Worm (Caenorhabditis elegans): ENCODE measurements around the gene sdc-3.

The sdc-3 gene

ce11 chrV:15004800-15005199 is 43.2 kb downstream of the sdc-3 start, which contains the start of gene hrde-2:
hrde-2 (plus strand) TSS chrV:15005100.
- TF ChIP-seq F23B12.7 (tag; optimal IDR thresholded peaks at IDR 0.05; ENCODE audit: insufficient read depth) (no peak), repo-1 (tag; optimal IDR thresholded peaks at IDR 0.05) (no peak), lag-1 (GFP tag; IDR thresholded peaks at IDR 0.05) (no peak), ztf-26 (tag; optimal IDR thresholded peaks at IDR 0.05) (no peak), ekl-4 (GFP tag; IDR thresholded peaks at IDR 0.05) (no peak), F52B5.7 (tag; optimal IDR thresholded peaks at IDR 0.05) (no peak), F39B2.1 (GFP tag; IDR thresholded peaks at IDR 0.05) (no peak), atf-7 (tag; optimal IDR thresholded peaks at IDR 0.05) (no peak), B0336.3 (GFP tag; IDR thresholded peaks at IDR 0.05) (no peak), fkh-3 (tag; optimal IDR thresholded peaks at IDR 0.05) (no peak), hmg-1.2 (GFP tag; IDR thresholded peaks at IDR 0.05) (no peak), tbp1 (GFP tag; optimal IDR thresholded peaks at IDR 0.05) (no peak), madf-10 (tag; optimal IDR thresholded peaks at IDR 0.05) (no peak), F22D6.2 (tag; optimal IDR thresholded peaks at IDR 0.05) (no peak), F57A8.1 (GFP tag; optimal IDR thresholded peaks at IDR 0.05) (no peak)

ce11 chrV:15002184-15002690 is 45.8 kb downstream of the sdc-3 start, which contains the start of the genes fib-1 and mut-15:
fib-1 (minus strand) TSS chrV:15002223.
mut-15 (plus strand) TSS chrV:15002543.
- TF ChIP-seq ztf-22 (GFP tag; optimal IDR thresholded peaks at IDR 0.05) (no peak), dpff-1 (tag; optimal IDR thresholded peaks at IDR 0.05) (no peak), dox-1 (GFP tag; IDR thresholded peaks at IDR 0.05) (peak; percentile 90), athp-1 (tag; optimal IDR thresholded peaks at IDR 0.05) (peak; percentile 92), Y56A3A.18 (GFP tag; IDR thresholded peaks at IDR 0.05) (no peak), him-1 (tag; optimal IDR thresholded peaks at IDR 0.05) (peak; percentile 18), sdz-38 (tag; optimal IDR thresholded peaks at IDR 0.05) (no peak), C06A6.2 (GFP tag; conservative IDR thresholded peaks at IDR 0.05) (no peak), sptf-2 (GFP tag; optimal IDR thresholded peaks at IDR 0.05) (no peak), nfyb-1 (GFP tag; IDR thresholded peaks at IDR 0.05) (peak; percentile 87), let-607 (tag; optimal IDR thresholded peaks at IDR 0.05) (peak in 1 of 2 experiments; percentile 52), snpc-1.1 (tag; optimal IDR thresholded peaks at IDR 0.05; ENCODE audit: insufficient read depth) (peak; percentile 23), Y67H2A.10 (GFP tag; conservative IDR thresholded peaks at IDR 0.05) (peak; percentile 76; the same call in 1 of the 2 replicates), aptf-3 (GFP tag; IDR thresholded peaks at IDR 0.05) (no peak), hrde-1 (tag; optimal IDR thresholded peaks at IDR 0.05; ENCODE audit: borderline replicate concordance) (no peak), ZK185.1 (tag; optimal IDR thresholded peaks at IDR 0.05; ENCODE audit: poor library complexity, severe bottlenecking) (peak; percentile 65), D2030.7 (GFP tag; IDR thresholded peaks at IDR 0.05) (peak; percentile 93), ceh-79 (tag; optimal IDR thresholded peaks at IDR 0.05) (no peak), mcd-1 (GFP tag; IDR thresholded peaks at IDR 0.05) (peak; percentile 99), madf-8 (GFP tag; conservative IDR thresholded peaks at IDR 0.05) (peak; percentile 71), F57C9.4 (tag; optimal IDR thresholded peaks at IDR 0.05) (no peak), pbrm-1 (GFP tag; IDR thresholded peaks at IDR 0.05) (peak; percentile 91), bed-2 (GFP tag; IDR thresholded peaks at IDR 0.05) (peak; percentile 66; the same call in 1 of the 2 replicates), zim-3 (tag; optimal IDR thresholded peaks at IDR 0.05) (no peak), F52B5.7 (tag; optimal IDR thresholded peaks at IDR 0.05) (no peak), B0261.1 (tag; optimal IDR thresholded peaks at IDR 0.05) (peak; percentile 28), B0336.3 (GFP tag; IDR thresholded peaks at IDR 0.05) (peak; percentile 51; the same call in 1 of the 2 replicates), cebp-2 (GFP tag; IDR thresholded peaks at IDR 0.05) (no peak), repo-1 (tag; optimal IDR thresholded peaks at IDR 0.05) (no peak), lsl-1 (GFP tag; optimal IDR thresholded peaks at IDR 0.05) (peak; percentile 86), T26A5.8 (tag; optimal IDR thresholded peaks at IDR 0.05) (no peak), attf-3 (GFP tag; conservative IDR thresholded peaks at IDR 0.05) (peak; percentile 85), F37B4.10 (GFP tag; IDR thresholded peaks at IDR 0.05) (no peak), ekl-4 (GFP tag; IDR thresholded peaks at IDR 0.05) (peak; percentile 84), hsf-1 (GFP tag; IDR thresholded peaks at IDR 0.05) (peak; percentile 71), snpc-3.4 (tag; optimal IDR thresholded peaks at IDR 0.05) (no peak)
